Worm (Caenorhabditis elegans) whole organism, L4 larva: ENCODE data around the gene klp-6.
A peak's percentile ranks its signal among the peaks of the same experiment; 100 is the strongest.

Experiments used
- F10B5.3 ChIP-seq: sonication (generic microtip); optimal IDR thresholded peaks from 2 replicates; lab custom pipeline; 2016; ENCODE audit warnings: mild to moderate bottlenecking, missing genetic modification characterization, missing compliant biosample characterization
- F26F4.8 ChIP-seq: fragments of 200-800 bp; sonication (Bioruptor generic); conservative IDR thresholded peaks from 2 replicates; pipeline ENCODE4 v1.3.6; 2022; ENCODE audit warnings: missing genetic modification characterization, missing compliant biosample characterization
- F44E2.7 ChIP-seq: fragments of 200-800 bp; sonication (Bioruptor generic); IDR thresholded peaks from 2 replicates; pipeline ENCODE4 v2.1.2; 2022; ENCODE audit warnings: missing genetic modification characterization, missing compliant biosample characterization
- F49E8.2 ChIP-seq: sonication (generic microtip); optimal IDR thresholded peaks from 2 replicates; lab custom pipeline; 2016; ENCODE audit warnings: missing compliant biosample characterization, mild to moderate bottlenecking, missing genetic modification characterization, borderline replicate concordance
- R02D3.7 ChIP-seq: fragments of 150-350 bp; sonication (generic microtip); optimal IDR thresholded peaks from 3 replicates; lab custom pipeline; 2014; ENCODE audit warnings: missing biosample characterization, missing genetic modification characterization
- T20F7.1 ChIP-seq: fragments of 200-800 bp; sonication (Bioruptor generic); optimal IDR thresholded peaks from 2 replicates; lab custom pipeline; 2018; ENCODE audit warnings: mild to moderate bottlenecking, missing genetic modification characterization, missing compliant biosample characterization
- Y48G9A.11 ChIP-seq: fragments of 200-800 bp; sonication (Bioruptor generic); IDR thresholded peaks from 2 replicates; pipeline ENCODE4 v1.3.6; 2022; ENCODE audit warnings: missing genetic modification reagents, missing genetic modification characterization, missing compliant biosample characterization
- Y5F2A.4 ChIP-seq: fragments of 200-800 bp; sonication (Bioruptor generic); optimal IDR thresholded peaks from 2 replicates; lab custom pipeline; 2018; ENCODE audit warnings: mild to moderate bottlenecking, missing genetic modification characterization, missing compliant biosample characterization
- ZK337.2 ChIP-seq: fragments of 200-800 bp; sonication (Bioruptor generic); IDR thresholded peaks from 2 replicates; pipeline ENCODE4 v1.3.6; 2022; ENCODE audit warnings: missing genetic modification reagents, missing genetic modification characterization, missing compliant biosample characterization
- ZK546.5 ChIP-seq, 2 experiments: sonication (generic microtip); optimal IDR thresholded peaks; 2 replicates each; lab custom pipeline; 2017; ENCODE audit warnings: missing biosample characterization in 2 of 2, missing genetic modification characterization in 2 of 2
- aly-2 ChIP-seq: sonication (generic microtip); optimal IDR thresholded peaks from 2 replicates; lab custom pipeline; 2018; ENCODE audit warnings: missing biosample characterization, missing genetic modification characterization
- ceh-28 ChIP-seq: fragments of 150-350 bp; optimal IDR thresholded peaks from 2 replicates; lab custom pipeline; 2014; ENCODE audit warnings: missing biosample characterization, missing genetic modification reagents, missing genetic modification characterization
- ceh-32 ChIP-seq: sonication (generic microtip); optimal IDR thresholded peaks from 2 replicates; lab custom pipeline; 2016; ENCODE audit warnings: mild to moderate bottlenecking, missing genetic modification characterization, missing compliant biosample characterization; ENCODE audit not compliant: poor library complexity
- cey-2 ChIP-seq: sonication (generic microtip); optimal IDR thresholded peaks from 3 replicates; lab custom pipeline; 2017; ENCODE audit warnings: missing genetic modification characterization, mild to moderate bottlenecking, missing compliant biosample characterization, antibody characterized with exemption, borderline replicate concordance; ENCODE audit not compliant: insufficient read depth
- daf-12 ChIP-seq: fragments of 150-350 bp; optimal IDR thresholded peaks from 2 replicates; lab custom pipeline; 2014; ENCODE audit warnings: missing biosample characterization, missing genetic modification reagents, missing genetic modification characterization
- daf-16 ChIP-seq, 3 experiments: sonication (generic microtip); optimal IDR thresholded peaks; 2 replicates each; lab custom pipeline; 2016 to 2017; ENCODE audit warnings: missing genetic modification characterization in 3 of 3, missing genetic modification reagents in 3 of 3, mild to moderate bottlenecking in 2 of 3, missing compliant biosample characterization in 2 of 3, missing biosample characterization in 1 of 3, moderate library complexity in 1 of 3
- daf-19 ChIP-seq: fragments of 200-800 bp; sonication (Bioruptor generic); conservative IDR thresholded peaks from 2 replicates; pipeline ENCODE4 v1.3.6; 2022; ENCODE audit warnings: missing genetic modification characterization, missing compliant biosample characterization
- duxl-1 ChIP-seq: sonication (generic microtip); optimal IDR thresholded peaks from 2 replicates; lab custom pipeline; 2016; ENCODE audit warnings: mild to moderate bottlenecking, missing genetic modification characterization, moderate library complexity, missing compliant biosample characterization; ENCODE audit not compliant: poor library complexity
- egl-43 ChIP-seq: fragments of 200-800 bp; sonication (Bioruptor generic); IDR thresholded peaks from 2 replicates; pipeline ENCODE4 v1.3.6; 2022; ENCODE audit warnings: missing genetic modification reagents, missing genetic modification characterization, missing compliant biosample characterization
- fkh-10 ChIP-seq: fragments of 150-350 bp; optimal IDR thresholded peaks from 2 replicates; lab custom pipeline; 2014; ENCODE audit warnings: missing biosample characterization, missing genetic modification reagents, missing genetic modification characterization
- lin-1 ChIP-seq: fragments of 200-800 bp; sonication (Bioruptor generic); IDR thresholded peaks from 2 replicates; pipeline ENCODE4 v1.3.6; 2022; ENCODE audit warnings: missing genetic modification reagents, missing genetic modification characterization, missing compliant biosample characterization
- lin-13 ChIP-seq: fragments of 150-350 bp; optimal IDR thresholded peaks from 2 replicates; lab custom pipeline; 2014; ENCODE audit warnings: missing biosample characterization, missing genetic modification reagents, missing genetic modification characterization
- lin-29 ChIP-seq: fragments of 200-800 bp; sonication (Bioruptor generic); IDR thresholded peaks from 2 replicates; pipeline ENCODE4 v1.3.6; 2022; ENCODE audit warnings: missing genetic modification reagents, missing genetic modification characterization, missing compliant biosample characterization
- lin-38 ChIP-seq: fragments of 200-800 bp; sonication (Bioruptor generic); IDR thresholded peaks from 2 replicates; pipeline ENCODE4 v1.3.6; 2022; ENCODE audit warnings: missing genetic modification reagents, missing genetic modification characterization, missing compliant biosample characterization
- lir-3 ChIP-seq: sonication (generic microtip); optimal IDR thresholded peaks from 2 replicates; lab custom pipeline; 2016; ENCODE audit warnings: mild to moderate bottlenecking, missing genetic modification characterization, missing compliant biosample characterization
- mdl-1 ChIP-seq, 2 experiments: fragments of 150-350 bp in 1 of 2; sonication (generic microtip) in 1 of 2; optimal IDR thresholded peaks; 2 replicates each; lab custom pipeline; 2014 to 2017; ENCODE audit warnings: missing biosample characterization in 2 of 2, missing genetic modification characterization in 2 of 2
- mes-2 ChIP-seq: sonication (generic microtip); optimal IDR thresholded peaks from 2 replicates; lab custom pipeline; 2016; ENCODE audit warnings: missing genotype, mild to moderate bottlenecking, missing genetic modification characterization, missing compliant biosample characterization; ENCODE audit not compliant: poor library complexity, severe bottlenecking
- mxl-3 ChIP-seq: fragments of 200-800 bp; sonication (Bioruptor generic); optimal IDR thresholded peaks from 2 replicates; lab custom pipeline; 2018; ENCODE audit warnings: mild to moderate bottlenecking, missing genetic modification characterization, missing compliant biosample characterization
- nhr-102 ChIP-seq: sonication (generic microtip); optimal IDR thresholded peaks from 2 replicates; lab custom pipeline; 2016; ENCODE audit warnings: mild to moderate bottlenecking, missing genetic modification characterization, moderate library complexity, missing compliant biosample characterization
- nhr-11 ChIP-seq: fragments of 150-350 bp; optimal IDR thresholded peaks from 2 replicates; lab custom pipeline; 2014; ENCODE audit warnings: missing biosample characterization, missing genetic modification characterization
- nhr-111 ChIP-seq: fragments of 200-800 bp; sonication (Bioruptor generic); optimal IDR thresholded peaks from 2 replicates; lab custom pipeline; 2018; ENCODE audit warnings: mild to moderate bottlenecking, missing genetic modification characterization, missing compliant biosample characterization
- nhr-237 ChIP-seq: sonication (generic microtip); optimal IDR thresholded peaks from 2 replicates; lab custom pipeline; 2017; ENCODE audit warnings: missing biosample characterization, missing genetic modification characterization
- nhr-41 ChIP-seq: fragments of 200-800 bp; sonication (Bioruptor generic); IDR thresholded peaks from 2 replicates; pipeline ENCODE4 v1.3.6; 2022; ENCODE audit warnings: missing genetic modification reagents, missing genetic modification characterization, missing compliant biosample characterization
- nhr-48 ChIP-seq: sonication (generic microtip); optimal IDR thresholded peaks from 2 replicates; lab custom pipeline; 2016; ENCODE audit warnings: mild to moderate bottlenecking, missing genetic modification characterization, missing compliant biosample characterization
- nhr-76 ChIP-seq: fragments of 150-350 bp; optimal IDR thresholded peaks from 2 replicates; lab custom pipeline; 2014; ENCODE audit warnings: missing biosample characterization, missing genetic modification characterization
- pha-4 ChIP-seq, 2 experiments: fragments of 150-350 bp in 1 of 2; fragments of 200-800 bp in 1 of 2; sonication (Bioruptor generic) in 1 of 2; IDR thresholded peaks in 1 of 2; optimal IDR thresholded peaks in 1 of 2; 2 replicates each; pipeline versions ENCODE4 v1.3.6 to Lab custom; 2014 to 2022; ENCODE audit warnings: missing genetic modification characterization in 2 of 2, missing genetic modification reagents in 2 of 2, missing biosample characterization in 1 of 2, missing compliant biosample characterization in 1 of 2
- php-3 ChIP-seq: fragments of 200-800 bp; sonication (Bioruptor generic); IDR thresholded peaks from 2 replicates; pipeline ENCODE4 v1.3.6; 2022; ENCODE audit warnings: missing genetic modification reagents, missing genetic modification characterization, missing compliant biosample characterization
- sdz-12 ChIP-seq: fragments of 200-800 bp; sonication (Bioruptor generic); optimal IDR thresholded peaks from 2 replicates; lab custom pipeline; 2018; ENCODE audit warnings: mild to moderate bottlenecking, missing genetic modification characterization, missing compliant biosample characterization
- set-16 ChIP-seq: fragments of 200-800 bp; sonication (Bioruptor generic); IDR thresholded peaks from 2 replicates; pipeline ENCODE4 v1.3.6; 2022; ENCODE audit warnings: missing genetic modification reagents, missing genetic modification characterization, missing compliant biosample characterization
- unc-39 ChIP-seq: sonication (generic microtip); optimal IDR thresholded peaks from 2 replicates; lab custom pipeline; 2017; ENCODE audit warnings: missing biosample characterization, missing genetic modification characterization
- zag-1 ChIP-seq: fragments of 150-350 bp; optimal IDR thresholded peaks from 2 replicates; lab custom pipeline; 2014; ENCODE audit warnings: missing biosample characterization, missing genetic modification characterization
- zfp-2 ChIP-seq: sonication (generic microtip); optimal IDR thresholded peaks from 2 replicates; lab custom pipeline; 2016; ENCODE audit warnings: mild to moderate bottlenecking, missing genetic modification characterization, missing compliant biosample characterization
- zip-11 ChIP-seq: fragments of 200-800 bp; sonication (Bioruptor generic); IDR thresholded peaks from 2 replicates; pipeline ENCODE4 v1.3.6; 2022; ENCODE audit warnings: missing genetic modification characterization, missing compliant biosample characterization
- ztf-11 ChIP-seq: fragments of 150-350 bp; optimal IDR thresholded peaks from 2 replicates; lab custom pipeline; 2014; ENCODE audit warnings: missing biosample characterization, missing genetic modification characterization
- ztf-7 ChIP-seq: fragments of 150-350 bp; optimal IDR thresholded peaks from 2 replicates; lab custom pipeline; 2014; ENCODE audit warnings: missing biosample characterization, missing genetic modification characterization

Gene klp-6

DNA sequence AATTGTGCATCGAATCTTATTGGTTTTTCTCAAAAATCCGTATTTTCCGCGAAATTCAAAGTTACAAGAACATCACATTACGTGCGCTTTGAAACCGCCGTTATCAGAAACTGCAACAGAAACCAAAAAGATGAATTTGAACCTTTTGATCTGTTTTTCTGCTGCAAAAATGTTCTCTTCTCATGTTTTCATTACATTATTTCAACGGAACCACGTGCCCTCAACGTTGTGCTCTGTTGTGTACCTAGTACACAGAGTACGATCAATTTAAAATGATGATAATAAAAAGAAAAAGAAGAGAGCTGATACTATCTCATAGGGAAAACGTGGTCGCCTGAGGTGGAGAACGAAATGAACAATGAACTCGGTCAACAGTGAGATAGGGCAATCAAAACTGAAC lies 47.3 kb downstream of the klp-6 start (continued):
- no peak for TF ChIP-seq lir-3 (tag; lab: Kevin White, UChicago)
- TF ChIP-seq ceh-32: no peak
- TF ChIP-seq mes-2 (tag; lab: Kevin White, UChicago): peak; percentile 65
- peak; percentile 46; the same call in 1 of the 2 replicates for TF ChIP-seq pha-4 (GFP tag; IDR thresholded peaks at IDR 0.05; lab: Robert Waterston, UW)
- peak; percentile 84 for TF ChIP-seq pha-4 (tag; optimal IDR thresholded peaks at IDR 0.05; lab: Kevin White, UChicago)
- no peak for TF ChIP-seq ceh-28
- TF ChIP-seq lin-38 (GFP tag; lab: Robert Waterston, UW): 0 out of 2 replicates have a peak, but pooled peaks have one; percentile 30
- no peak for TF ChIP-seq daf-12
- no peak for TF ChIP-seq cey-2
- no peak for TF ChIP-seq ztf-11 (tag; lab: Kevin White, UChicago)
- peak; percentile 83 for TF ChIP-seq nhr-11
- TF ChIP-seq nhr-111 (GFP tag; lab: Kevin White, UChicago): no peak
- TF ChIP-seq ztf-7 (tag; lab: Kevin White, UChicago): no peak
- TF ChIP-seq ZK337.2: no peak
- no peak for TF ChIP-seq F26F4.8 (GFP tag; lab: Robert Waterston, UW)
- no peak for TF ChIP-seq lin-29 (GFP tag; lab: Robert Waterston, UW)
- no peak for TF ChIP-seq lin-1 (GFP tag; lab: Robert Waterston, UW)
- peak in 1 of 2 experiments; percentile 79 for TF ChIP-seq daf-16 (GFP tag; optimal IDR thresholded peaks at IDR 0.05; lab: Kevin White, UChicago)
- peak; percentile 98 for TF ChIP-seq daf-16 (tag; optimal IDR thresholded peaks at IDR 0.05; lab: Kevin White, UChicago)
- TF ChIP-seq zip-11: no peak
- peak; percentile 53 for TF ChIP-seq nhr-102
- no peak for TF ChIP-seq F44E2.7 (GFP tag; lab: Robert Waterston, UW)

DNA sequence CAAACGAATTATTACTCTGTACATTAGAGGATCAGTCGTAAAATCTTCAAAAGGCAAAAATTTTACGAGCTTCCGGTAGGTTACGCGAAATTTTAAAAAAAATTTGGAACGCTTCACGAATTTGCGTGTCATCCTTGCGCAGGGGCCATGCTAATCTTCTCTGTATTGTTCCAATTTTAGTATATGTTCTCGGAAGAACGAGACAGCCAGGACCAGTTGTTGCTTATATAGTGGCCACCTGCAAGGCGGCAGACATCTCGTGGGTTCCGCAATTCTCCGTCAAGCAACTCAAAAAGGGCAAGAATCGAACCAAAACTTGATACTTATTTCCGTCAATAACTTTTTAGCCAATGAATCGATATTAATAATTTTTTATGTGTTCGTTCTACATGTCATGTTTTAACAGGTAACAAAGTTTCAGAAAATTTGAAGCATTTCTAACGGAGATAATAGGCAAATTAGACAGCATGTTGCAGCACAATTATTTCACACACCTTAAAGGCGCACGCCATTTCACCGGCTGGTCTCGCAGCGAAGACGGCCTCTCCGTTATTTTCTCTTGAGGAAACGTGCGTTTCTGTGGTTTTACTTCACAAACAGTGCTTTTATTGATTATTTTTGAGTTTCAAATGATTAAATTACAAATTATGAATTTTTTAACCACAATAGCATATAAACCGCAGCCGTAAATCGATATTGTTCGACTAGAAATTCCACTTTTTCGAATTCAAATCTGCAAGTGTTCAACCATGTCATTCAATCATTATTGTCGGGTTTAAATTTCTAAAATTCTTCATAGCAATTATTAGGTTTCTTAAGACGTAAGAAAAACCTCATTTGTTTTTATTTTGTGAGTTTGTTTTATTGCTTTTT lies 50.2 kb downstream of the klp-6 start:
- TF ChIP-seq fkh-10 (GFP tag; lab: Kevin White, UChicago) (peak; percentile 70), daf-19 (peak; percentile 87), zfp-2 (tag; lab: Kevin White, UChicago) (peak; percentile 63), ztf-7 (tag; lab: Kevin White, UChicago) (peak; percentile 85), mes-2 (tag; lab: Kevin White, UChicago) (peak; percentile 93), F10B5.3 (peak; percentile 83), set-16 (GFP tag; lab: Robert Waterston, UW) (peak; percentile 42; the same call in 1 of the 2 replicates), sdz-12 (GFP tag; lab: Kevin White, UChicago) (peak; percentile 67), lin-13 (GFP tag; lab: Kevin White, UChicago) (peak; percentile 60), mxl-3 (GFP tag; lab: Kevin White, UChicago) (peak; percentile 60), R02D3.7 (tag; lab: Kevin White, UChicago) (peak; percentile 18), php-3 (GFP tag; lab: Robert Waterston, UW) (peak; percentile 74; the same call in 1 of the 2 replicates), zag-1 (tag; lab: Kevin White, UChicago) (no peak), T20F7.1 (GFP tag; lab: Kevin White, UChicago) (peak; percentile 79), F26F4.8 (GFP tag; lab: Robert Waterston, UW) (peak; percentile 92), nhr-76 (tag; lab: Kevin White, UChicago) (no peak), ceh-28 (no peak), nhr-41 (GFP tag; lab: Robert Waterston, UW) (peak; percentile 61), ZK546.5 (tag; optimal IDR thresholded peaks at IDR 0.05; lab: Kevin White, UChicago) (no peak), Y5F2A.4 (GFP tag; lab: Kevin White, UChicago) (peak; percentile 84), nhr-48 (tag; lab: Kevin White, UChicago) (peak; percentile 86), Y48G9A.11 (GFP tag; lab: Robert Waterston, UW) (peak; percentile 87), cey-2 (no peak), egl-43 (GFP tag; lab: Robert Waterston, UW) (peak; percentile 94), F44E2.7 (GFP tag; lab: Robert Waterston, UW) (0 out of 2 replicates have a peak, but pooled peaks have one; percentile 75), mdl-1 (tag; optimal IDR thresholded peaks at IDR 0.05; lab: Kevin White, UChicago) (peak in 1 of 2 experiments; percentile 5), duxl-1 (peak; percentile 87), F49E8.2 (tag; lab: Kevin White, UChicago) (peak; percentile 93), nhr-237 (tag; lab: Kevin White, UChicago) (no peak), nhr-102 (peak; percentile 94), lir-3 (tag; lab: Kevin White, UChicago) (peak; percentile 82), unc-39 (tag; lab: Kevin White, UChicago) (no peak), aly-2 (no peak)
